Worm (Caenorhabditis elegans): ENCODE data around the gene sgo-1.

DNA sequence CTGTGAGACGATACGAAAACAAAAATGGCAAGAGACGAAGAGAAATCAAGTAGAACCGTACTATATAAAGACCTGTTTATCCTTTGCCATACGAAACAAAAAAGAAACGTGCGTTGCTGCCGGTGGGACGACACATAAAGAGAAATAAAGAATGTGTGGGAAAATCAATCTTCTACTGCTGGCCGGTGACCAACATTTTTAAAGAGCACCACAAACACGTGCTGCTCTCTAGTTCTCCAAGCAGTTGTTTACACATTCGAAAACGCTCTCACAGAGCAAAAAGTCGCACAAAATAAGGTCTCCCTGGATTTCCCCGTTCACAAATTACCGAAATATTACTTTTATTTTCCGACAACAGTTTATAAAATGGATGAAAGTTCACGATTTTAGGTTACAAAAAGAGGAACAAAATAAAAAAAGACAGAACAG is 6.7 kb downstream of the sgo-1 start, which contains the start of gene imp-3:
- TF ChIP-seq ama-1 (optimal IDR thresholded peaks at IDR 0.05) (peak; percentile 95), nhr-237 (tag; optimal IDR thresholded peaks at IDR 0.05) (no peak), elt-1 (tag; optimal IDR thresholded peaks at IDR 0.05) (no peak)

Data from whole organism, L3 larva.